Fruit fly (Drosophila melanogaster) whole organism, embryonic: ENCODE measurements around the gene CG7203.

Experiments used
- Ada2b ChIP-seq: fragments of 200-800 bp; sonication (Bioruptor generic); IDR thresholded peaks from 2 replicates; pipeline ENCODE4 v1.3.6; 2022; ENCODE audit warnings: missing biosample characterization, missing genetic modification characterization
- CG11247 ChIP-seq: fragments of 200-800 bp; sonication (Bioruptor generic); IDR thresholded peaks from 2 replicates; pipeline ENCODE4 v1.3.6; 2022; ENCODE audit warnings: missing biosample characterization, missing genetic modification characterization
- CG12744 ChIP-seq: fragments of 200-800 bp; sonication (Bioruptor generic); optimal IDR thresholded peaks from 2 replicates; lab custom pipeline; 2016; ENCODE audit warnings: missing biosample characterization, missing genetic modification characterization
- CG14014 ChIP-seq: fragments of 200-800 bp; sonication (Bioruptor generic); IDR thresholded peaks from 2 replicates; pipeline ENCODE4 v1.3.6; 2022; ENCODE audit warnings: missing biosample characterization, missing genetic modification characterization
- CG15073 ChIP-seq: fragments of 200-800 bp; sonication (Bioruptor generic); optimal IDR thresholded peaks from 2 replicates; lab custom pipeline; 2016; ENCODE audit warnings: missing biosample characterization, missing genetic modification characterization
- CG15479 ChIP-seq: fragments of 200-800 bp; sonication (Bioruptor generic); optimal IDR thresholded peaks from 3 replicates; lab custom pipeline; 2019; ENCODE audit warnings: missing biosample characterization, mild to moderate bottlenecking, missing genetic modification characterization, moderate library complexity
- CG15696 ChIP-seq: fragments of 200-800 bp; sonication (Bioruptor generic); optimal IDR thresholded peaks from 2 replicates; lab custom pipeline; 2019; ENCODE audit warnings: missing biosample characterization, mild to moderate bottlenecking, missing genetic modification characterization, moderate library complexity
- CG16863 ChIP-seq: fragments of 200-800 bp; sonication (Bioruptor generic); optimal IDR thresholded peaks from 3 replicates; lab custom pipeline; 2016; ENCODE audit warnings: missing biosample characterization, missing genetic modification characterization
- CG17359 ChIP-seq: fragments of 200-800 bp; sonication (Bioruptor generic); optimal IDR thresholded peaks from 3 replicates; lab custom pipeline; 2018; ENCODE audit warnings: missing biosample characterization, mild to moderate bottlenecking, missing genetic modification characterization, moderate library complexity
- CG17385 ChIP-seq: fragments of 200-800 bp; sonication (Bioruptor generic); optimal IDR thresholded peaks from 3 replicates; lab custom pipeline; 2018; ENCODE audit warnings: missing biosample characterization, mild to moderate bottlenecking, missing genetic modification characterization
- CG17912 ChIP-seq: fragments of 200-800 bp; sonication (Bioruptor generic); optimal IDR thresholded peaks from 2 replicates; lab custom pipeline; 2018; ENCODE audit warnings: missing biosample characterization, mild to moderate bottlenecking, missing genetic modification characterization
- CG2889 ChIP-seq: fragments of 200-800 bp; sonication (Bioruptor generic); IDR thresholded peaks from 3 replicates; pipeline ENCODE4 v1.3.6; 2022; ENCODE audit warnings: missing biosample characterization, missing genetic modification characterization
- CG30403 ChIP-seq: fragments of 200-800 bp; sonication (Bioruptor generic); optimal IDR thresholded peaks from 3 replicates; lab custom pipeline; 2016; ENCODE audit warnings: missing biosample characterization, missing genetic modification characterization
- CG31441 ChIP-seq: fragments of 200-800 bp; sonication (Bioruptor generic); IDR thresholded peaks from 2 replicates; pipeline ENCODE4 v1.3.6; 2022; ENCODE audit warnings: missing biosample characterization, missing genetic modification characterization
- CG3838 ChIP-seq: fragments of 200-800 bp; sonication (Bioruptor generic); optimal IDR thresholded peaks from 3 replicates; lab custom pipeline; 2016; ENCODE audit warnings: missing biosample characterization, missing genetic modification characterization
- CG6683 ChIP-seq: fragments of 200-800 bp; sonication (Bioruptor generic); optimal IDR thresholded peaks from 2 replicates; lab custom pipeline; 2017; ENCODE audit warnings: missing biosample characterization, mild to moderate bottlenecking, missing genetic modification characterization, missing genetic modification reagents
- CG6765 ChIP-seq: fragments of 200-800 bp; sonication (Bioruptor generic); optimal IDR thresholded peaks from 3 replicates; lab custom pipeline; 2017; ENCODE audit warnings: missing biosample characterization, mild to moderate bottlenecking, missing genetic modification characterization
- CG7271 ChIP-seq: fragments of 200-800 bp; sonication (Bioruptor generic); optimal IDR thresholded peaks from 2 replicates; lab custom pipeline; 2018; ENCODE audit warnings: missing biosample characterization, mild to moderate bottlenecking, missing genetic modification characterization, moderate library complexity
- CG7372 ChIP-seq: fragments of 200-800 bp; sonication (Bioruptor generic); IDR thresholded peaks from 2 replicates; pipeline ENCODE4 v1.3.6; 2022; ENCODE audit warnings: missing biosample characterization, missing genetic modification characterization
- CG9215 ChIP-seq: fragments of 200-800 bp; sonication (Bioruptor generic); IDR thresholded peaks from 2 replicates; pipeline ENCODE4 v1.3.6; 2022; ENCODE audit warnings: missing biosample characterization, missing genetic modification characterization
- Camta ChIP-seq: fragments of 200-800 bp; sonication (Bioruptor generic); optimal IDR thresholded peaks from 2 replicates; lab custom pipeline; 2016; ENCODE audit warnings: missing biosample characterization, missing genetic modification characterization
- D19A ChIP-seq: fragments of 200-800 bp; optimal IDR thresholded peaks from 3 replicates; lab custom pipeline; 2019; ENCODE audit warnings: missing biosample characterization, mild to moderate bottlenecking, missing genetic modification characterization, moderate library complexity
- Ets97D ChIP-seq: fragments of 200-800 bp; sonication (Bioruptor generic); optimal IDR thresholded peaks from 3 replicates; lab custom pipeline; 2016; ENCODE audit warnings: missing biosample characterization, missing genetic modification characterization
- Gsc ChIP-seq: fragments of 200-800 bp; sonication (Bioruptor generic); IDR thresholded peaks from 2 replicates; pipeline ENCODE4 v1.3.6; 2022; ENCODE audit warnings: missing biosample characterization, missing genetic modification characterization
- Hr78 ChIP-seq, 2 experiments: fragments of 200-800 bp in 1 of 2; fragments of >200 bp in 1 of 2; sonication (Bioruptor generic) in 1 of 2; optimal IDR thresholded peaks; 2 replicates each; lab custom pipeline; 2017 to 2019; ENCODE audit warnings: missing biosample characterization in 2 of 2, missing genetic modification characterization in 2 of 2, mild to moderate bottlenecking in 1 of 2, moderate library complexity in 1 of 2
- Hsf ChIP-seq: fragments of 200-800 bp; sonication (Bioruptor generic); optimal IDR thresholded peaks from 3 replicates; lab custom pipeline; 2016; ENCODE audit warnings: missing biosample characterization, missing genetic modification characterization
- MESR4 ChIP-seq: fragments of 200-800 bp; sonication (Bioruptor generic); optimal IDR thresholded peaks from 2 replicates; lab custom pipeline; 2018; ENCODE audit warnings: missing biosample characterization, mild to moderate bottlenecking, missing genetic modification characterization, moderate library complexity
- Mad ChIP-seq: fragments of 200-800 bp; sonication (Bioruptor generic); optimal IDR thresholded peaks from 2 replicates; lab custom pipeline; 2016; ENCODE audit warnings: missing biosample characterization, missing genetic modification characterization
- Med ChIP-seq: fragments of 200-800 bp; sonication (Bioruptor generic); peaks from one replicate; lab custom pipeline; 2016; ENCODE audit warnings: missing biosample characterization, missing genetic modification characterization, mild to moderate bottlenecking, inconsistent platforms, moderate library complexity
- Myb ChIP-seq: fragments of 200-800 bp; sonication (Bioruptor generic); optimal IDR thresholded peaks from 2 replicates; lab custom pipeline; 2016; ENCODE audit warnings: missing biosample characterization, missing genetic modification characterization
- NFAT ChIP-seq: fragments of 200-800 bp; sonication (Bioruptor generic); IDR thresholded peaks from 2 replicates; pipeline ENCODE4 v1.3.6; 2022; ENCODE audit warnings: missing biosample characterization, missing genetic modification characterization
- Optix ChIP-seq: fragments of 200-800 bp; sonication (Bioruptor generic); IDR thresholded peaks from 3 replicates; pipeline ENCODE4 v1.3.6; 2022; ENCODE audit warnings: missing biosample characterization, missing genetic modification characterization
- Stat92E ChIP-seq, 3 experiments: fragments of >200 bp in 2 of 3; fragments of 200-800 bp in 1 of 3; sonication (Bioruptor generic) in 1 of 3; optimal IDR thresholded peaks; 2 replicates each; lab custom pipeline; 2017 to 2019; ENCODE audit warnings: missing biosample characterization in 3 of 3, missing genetic modification characterization in 3 of 3, mild to moderate bottlenecking in 1 of 3, moderate library complexity in 1 of 3
- bbx ChIP-seq: fragments of 200-800 bp; sonication (Bioruptor generic); IDR thresholded peaks from 2 replicates; pipeline ENCODE4 v1.3.6; 2022; ENCODE audit warnings: missing biosample characterization, missing genetic modification characterization; ENCODE audit not compliant: partially characterized antibody
- bsh ChIP-seq, 2 experiments: fragments of 200-800 bp; sonication (Bioruptor generic); optimal IDR thresholded peaks; 2 replicates each; lab custom pipeline; 2017 to 2018; ENCODE audit warnings: mild to moderate bottlenecking in 2 of 2, missing biosample characterization in 2 of 2, missing genetic modification characterization in 2 of 2, moderate library complexity in 1 of 2
- corto ChIP-seq: fragments of 200-800 bp; sonication (Bioruptor generic); optimal IDR thresholded peaks from 2 replicates; lab custom pipeline; 2016; ENCODE audit warnings: missing biosample characterization, mild to moderate bottlenecking, missing genetic modification characterization, moderate library complexity
- da ChIP-seq: fragments of 200-800 bp; sonication (Bioruptor generic); optimal IDR thresholded peaks from 2 replicates; lab custom pipeline; 2016; ENCODE audit warnings: missing biosample characterization, missing genetic modification characterization
- disco-r ChIP-seq: fragments of 200-800 bp; sonication (Bioruptor generic); optimal IDR thresholded peaks from 2 replicates; lab custom pipeline; 2016; ENCODE audit warnings: missing biosample characterization, missing genetic modification characterization
- dpn ChIP-seq, 2 experiments: fragments of 200-800 bp; sonication (Bioruptor generic); optimal IDR thresholded peaks; 3 replicates each; lab custom pipeline; 2016; ENCODE audit warnings: missing biosample characterization in 2 of 2, missing genetic modification characterization in 2 of 2
- emc ChIP-seq: fragments of 200-800 bp; sonication (Bioruptor generic); optimal IDR thresholded peaks from 2 replicates; lab custom pipeline; 2016; ENCODE audit warnings: missing biosample characterization, missing genetic modification characterization
- gt ChIP-seq: fragments of 200-800 bp; sonication (Bioruptor generic); IDR thresholded peaks from 2 replicates; pipeline ENCODE4 v1.3.6; 2022; ENCODE audit warnings: missing biosample characterization, missing genetic modification characterization
- hkb ChIP-seq, 2 experiments: fragments of 200-800 bp in 1 of 2; fragments of >200 bp in 1 of 2; sonication (Bioruptor generic) in 1 of 2; IDR thresholded peaks in 1 of 2; optimal IDR thresholded peaks in 1 of 2; 2 replicates each; pipeline versions ENCODE4 v1.3.6 to Lab custom; 2017 to 2022; ENCODE audit warnings: missing biosample characterization in 1 of 2, missing genetic modification characterization in 1 of 2
- mam ChIP-seq: fragments of 200-800 bp; sonication (Bioruptor generic); optimal IDR thresholded peaks from 3 replicates; lab custom pipeline; 2016; ENCODE audit warnings: missing biosample characterization, missing genetic modification characterization
- pho ChIP-seq: fragments of 200-800 bp; sonication (Bioruptor generic); optimal IDR thresholded peaks from 2 replicates; lab custom pipeline; 2016; ENCODE audit warnings: missing biosample characterization, missing genetic modification characterization
- row ChIP-seq: fragments of 200-800 bp; sonication (Bioruptor generic); IDR thresholded peaks from 3 replicates; pipeline ENCODE4 v1.3.6; 2022; ENCODE audit warnings: missing biosample characterization, missing genetic modification characterization
- sr ChIP-seq: fragments of 200-800 bp; sonication (Bioruptor generic); IDR thresholded peaks from 3 replicates; pipeline ENCODE4 v1.3.6; 2022; ENCODE audit warnings: missing biosample characterization, missing genetic modification characterization
- trem ChIP-seq: fragments of 200-800 bp; optimal IDR thresholded peaks from 3 replicates; lab custom pipeline; 2019; ENCODE audit warnings: missing biosample characterization, mild to moderate bottlenecking, missing genetic modification characterization, moderate library complexity
- unc-4 ChIP-seq: fragments of 200-800 bp; sonication (Bioruptor generic); IDR thresholded peaks from 2 replicates; pipeline ENCODE4 v1.3.6; 2022; ENCODE audit warnings: missing biosample characterization, missing genetic modification characterization; ENCODE audit not compliant: partially characterized antibody

The CG7203 gene

dm6 chr2L:7799804-7800433 lies 46.9 kb upstream of the CG7203 start, which contains the start of the genes Herp and r2d2 (continued):
- TF ChIP-seq bbx (GFP tag; lab: Robert Waterston, UW) (peak; percentile 63), MESR4 (GFP tag; lab: Kevin White, UChicago) (peak; percentile 3), Med (GFP tag; lab: Kevin White, UChicago) (peak; percentile 99), CG6765 (peak; percentile 75), bsh (GFP tag; optimal IDR thresholded peaks at IDR 0.05; lab: Kevin White, UChicago) (peak in 1 of 2 experiments; percentile 85), disco-r (GFP tag; lab: Kevin White, UChicago) (peak; percentile 92), CG9215 (GFP tag; lab: Robert Waterston, UW) (peak; percentile 90), da (GFP tag; lab: Kevin White, UChicago) (peak; percentile 83), corto (GFP tag; lab: Kevin White, UChicago) (peak; percentile 48), CG14014 (GFP tag; lab: Robert Waterston, UW) (peak; percentile 91), dpn (GFP tag; optimal IDR thresholded peaks at IDR 0.05; lab: Kevin White, UChicago) (peak; percentile 93 to 96), CG7271 (peak; percentile 62), CG3838 (GFP tag; lab: Kevin White, UChicago) (peak; percentile 61), Stat92E (GFP tag; optimal IDR thresholded peaks at IDR 0.05; lab: Kevin White, UChicago) (peak in 1 of 3 experiments; percentile 66), emc (GFP tag; lab: Kevin White, UChicago) (peak; percentile 79), Myb (GFP tag; lab: Kevin White, UChicago) (peak; percentile 89), CG17359 (tag; lab: Kevin White, UChicago) (peak; percentile 81), mam (peak; percentile 96), Camta (GFP tag; lab: Kevin White, UChicago) (peak; percentile 94), pho (peak; percentile 95), CG30403 (GFP tag; lab: Kevin White, UChicago) (peak; percentile 96), CG12744 (GFP tag; lab: Kevin White, UChicago) (peak; percentile 81), CG2889 (GFP tag; lab: Robert Waterston, UW) (peak; percentile 58; the same call in 2 of the 3 replicates), Hr78 (GFP tag; optimal IDR thresholded peaks at IDR 0.05; lab: Kevin White, UChicago) (peak in 1 of 2 experiments; percentile 91), CG16863 (peak; percentile 85), unc-4 (GFP tag; lab: Robert Waterston, UW) (peak; percentile 85), NFAT (GFP tag; lab: Robert Waterston, UW) (peak; percentile 79), sr (GFP tag; lab: Robert Waterston, UW) (peak; percentile 44; the same call in 1 of the 3 replicates), hkb (optimal IDR thresholded peaks at IDR 0.05; lab: Kevin White, UChicago) (peak; percentile 12), hkb (GFP tag; IDR thresholded peaks at IDR 0.05; lab: Robert Waterston, UW) (peak; percentile 88), CG17912 (GFP tag; lab: Kevin White, UChicago) (peak; percentile 44), CG6683 (peak; percentile 62), CG15073 (GFP tag; lab: Kevin White, UChicago) (peak; percentile 55), CG17385 (GFP tag; lab: Kevin White, UChicago) (peak; percentile 83), Mad (peak; percentile 86), Gsc (GFP tag; lab: Robert Waterston, UW) (no peak; the same call in 1 of the 2 replicates), CG15479 (GFP tag; lab: Kevin White, UChicago) (peak; percentile 79), Ets97D (GFP tag; lab: Kevin White, UChicago) (peak; percentile 91), CG11247 (peak; percentile 86), trem (tag; lab: Kevin White, UChicago) (peak; percentile 99), Optix (peak; percentile 88), row (GFP tag; lab: Robert Waterston, UW) (peak; percentile 97), Ada2b (GFP tag; lab: Robert Waterston, UW) (peak; percentile 86), D19A (peak; percentile 83), CG15696 (tag; lab: Kevin White, UChicago) (peak; percentile 91), CG7372 (peak; percentile 92), CG31441 (GFP tag; lab: Robert Waterston, UW) (peak; percentile 96), Hsf (peak; percentile 93), gt (GFP tag; lab: Robert Waterston, UW) (no peak; the same call in 1 of the 2 replicates)
